Worm (Caenorhabditis elegans): ENCODE data around the gene Y71H2AM.29.

Gene Y71H2AM.29

ce11 chrIII:2871817-2872216, 39.2 kb downstream of the Y71H2AM.29 start (continued):
- TF ChIP-seq sdz-12 (GFP tag; optimal IDR thresholded peaks at IDR 0.05) (no peak), mxl-2 (GFP tag; conservative IDR thresholded peaks at IDR 0.05) (no peak), ceh-82 (tag; optimal IDR thresholded peaks at IDR 0.05) (no peak), zfp-2 (tag; optimal IDR thresholded peaks at IDR 0.05) (no peak), pha-4 (GFP tag; IDR thresholded peaks at IDR 0.05) (no peak), pha-4 (tag; optimal IDR thresholded peaks at IDR 0.05) (no peak)

DNA sequence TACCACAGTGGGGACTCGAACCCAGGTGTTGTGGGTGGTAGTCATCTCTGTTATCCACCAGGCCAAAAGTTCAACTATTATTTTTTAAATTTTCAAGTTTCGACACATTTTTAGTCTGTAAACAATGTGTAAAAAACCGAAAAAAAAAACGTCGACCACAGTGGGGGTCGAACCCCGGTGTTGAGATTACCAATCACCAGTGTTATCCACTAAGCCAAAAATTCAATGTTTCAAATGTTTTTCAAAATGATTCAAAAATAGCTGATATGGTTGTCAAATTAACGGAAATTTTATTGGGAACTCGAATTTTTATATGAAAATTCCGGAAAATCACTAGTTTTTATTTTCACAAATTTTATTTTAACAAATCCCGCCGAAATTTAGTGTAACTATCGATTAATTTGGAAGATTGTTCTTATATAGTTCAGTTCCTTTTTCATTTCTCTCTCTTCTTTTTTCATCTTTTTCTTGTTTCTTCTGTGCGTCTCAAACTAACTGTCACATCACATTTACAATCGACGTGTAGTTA, 40.6 kb downstream of the Y71H2AM.29 start:
- no peak for TF ChIP-seq ZK337.2 (GFP tag; IDR thresholded peaks at IDR 0.05)
- TF ChIP-seq spr-1 (tag; optimal IDR thresholded peaks at IDR 0.05), result no peak
- TF ChIP-seq dve-1 (tag; optimal IDR thresholded peaks at IDR 0.05; ENCODE audit: insufficient read depth), result no peak
- TF ChIP-seq nhr-48 (tag; optimal IDR thresholded peaks at IDR 0.05), result no peak
- TF ChIP-seq nhr-237 (tag; optimal IDR thresholded peaks at IDR 0.05), result no peak
- no peak for TF ChIP-seq nhr-76 (tag; optimal IDR thresholded peaks at IDR 0.05)
- TF ChIP-seq madf-9 (GFP tag; conservative IDR thresholded peaks at IDR 0.05), result no peak
- no peak for TF ChIP-seq spr-3 (GFP tag; optimal IDR thresholded peaks at IDR 0.05)
- no peak for TF ChIP-seq D1046.2 (GFP tag; IDR thresholded peaks at IDR 0.05)
- TF ChIP-seq nhr-10 (tag; optimal IDR thresholded peaks at IDR 0.05), result no peak
- no peak for TF ChIP-seq F10B5.3 (tag; optimal IDR thresholded peaks at IDR 0.05)
- TF ChIP-seq Y105C5A.15 (GFP tag; IDR thresholded peaks at IDR 0.05), result no peak
- TF ChIP-seq ama-1 (optimal IDR thresholded peaks at IDR 0.05), result no peak
- TF ChIP-seq Y5F2A.4 (GFP tag; optimal IDR thresholded peaks at IDR 0.05), result no peak

DNA sequence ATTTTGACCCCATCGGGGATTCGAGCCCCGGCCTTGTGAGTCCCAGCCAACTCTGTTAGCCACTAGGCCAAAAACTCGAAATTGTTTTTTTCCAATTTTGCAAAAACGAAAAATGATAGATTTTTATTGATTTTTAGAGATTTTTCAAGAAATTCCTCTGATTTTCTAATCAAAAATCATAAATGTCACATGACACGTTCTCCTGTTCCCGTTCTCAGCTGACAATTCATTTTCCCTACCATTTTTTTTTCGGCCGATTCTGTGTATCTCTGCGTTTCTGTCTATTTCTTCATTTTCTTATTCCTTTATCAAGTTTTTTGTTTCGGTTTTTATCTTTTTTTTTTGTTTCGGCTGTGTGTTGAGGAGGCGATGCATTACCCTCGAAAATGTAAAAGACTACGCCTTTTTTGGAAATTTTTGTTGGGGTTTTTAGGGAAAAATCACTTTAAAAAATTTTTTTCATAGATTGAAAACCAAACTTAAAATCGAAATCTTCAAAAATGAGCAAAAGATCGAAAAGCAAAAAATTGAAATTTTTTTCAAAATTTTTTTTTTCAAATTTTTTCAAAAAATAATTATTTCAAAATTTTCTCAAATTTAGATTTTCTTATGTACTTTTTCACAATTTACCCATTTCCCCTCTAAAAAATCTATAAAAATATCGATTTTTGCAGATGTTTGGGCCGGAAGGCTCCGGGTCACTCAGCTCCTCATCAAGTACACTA, 41.7 kb downstream of the Y71H2AM.29 start, which contains the start of gene klf-1:
Gene klf-1, plus strand, starts transcription at position 675 of the 725 bp plus-strand sequence.
- TF ChIP-seq ceh-44 (GFP tag; IDR thresholded peaks at IDR 0.05) (no peak), F10B5.3 (tag; optimal IDR thresholded peaks at IDR 0.05) (no peak), lin-29 (GFP tag; IDR thresholded peaks at IDR 0.05) (no peak), T20F7.1 (GFP tag; optimal IDR thresholded peaks at IDR 0.05) (peak; percentile 42), ceh-28 (tag; optimal IDR thresholded peaks at IDR 0.05) (no peak), nhr-77 (tag; optimal IDR thresholded peaks at IDR 0.05) (peak; percentile 76), unc-130 (GFP tag; optimal IDR thresholded peaks at IDR 0.05) (no peak), hif-1 (tag; optimal IDR thresholded peaks at IDR 0.05) (no peak), lsy-2 (tag; optimal IDR thresholded peaks at IDR 0.05) (peak in 1 of 2 experiments; percentile 48), nhr-111 (GFP tag; optimal IDR thresholded peaks at IDR 0.05) (no peak), daf-12 (tag; optimal IDR thresholded peaks at IDR 0.05) (no peak), arid-1 (GFP tag; conservative IDR thresholded peaks at IDR 0.05) (no peak), ceh-82 (tag; optimal IDR thresholded peaks at IDR 0.05) (no peak), Y5F2A.4 (GFP tag; optimal IDR thresholded peaks at IDR 0.05) (no peak), mxl-2 (GFP tag; conservative IDR thresholded peaks at IDR 0.05) (no peak), rbr-2 (tag; optimal IDR thresholded peaks at IDR 0.05) (no peak), daf-8 (GFP tag; IDR thresholded peaks at IDR 0.05) (no peak), nhr-237 (tag; optimal IDR thresholded peaks at IDR 0.05) (no peak), dpl-1 (GFP tag; optimal IDR thresholded peaks at IDR 0.05) (peak; percentile 24), ztf-11 (tag; optimal IDR thresholded peaks at IDR 0.05) (no peak), spr-1 (tag; optimal IDR thresholded peaks at IDR 0.05) (no peak), nhr-48 (tag; optimal IDR thresholded peaks at IDR 0.05) (peak; percentile 51), zip-11 (GFP tag; IDR thresholded peaks at IDR 0.05) (no peak), daf-19 (GFP tag; conservative IDR thresholded peaks at IDR 0.05) (no peak), mdt-29 (GFP tag; IDR thresholded peaks at IDR 0.05) (no peak), daf-16 (GFP tag; optimal IDR thresholded peaks at IDR 0.05) (no peak), daf-16 (tag; optimal IDR thresholded peaks at IDR 0.05) (peak; percentile 52), egl-43 (GFP tag; IDR thresholded peaks at IDR 0.05) (no peak), pqm-1 (tag; optimal IDR thresholded peaks at IDR 0.05) (peak; percentile 60), skn-1 (tag; optimal IDR thresholded peaks at IDR 0.05) (no peak), lim-7 (GFP tag; IDR thresholded peaks at IDR 0.05) (no peak), tag-97 (GFP tag; IDR thresholded peaks at IDR 0.05) (no peak), unc-62 (GFP tag; optimal IDR thresholded peaks at IDR 0.05 in 1 of 2) (peak in 1 of 2 experiments; percentile 77), unc-62 (tag; optimal IDR thresholded peaks at IDR 0.05) (no peak), pha-4 (GFP tag; IDR thresholded peaks at IDR 0.05) (no peak), pha-4 (tag; optimal IDR thresholded peaks at IDR 0.05) (no peak), nhr-10 (tag; optimal IDR thresholded peaks at IDR 0.05) (peak; percentile 35)

All from whole organism, L4 larva.